Fruit fly (Drosophila melanogaster): ENCODE measurements around the gene CG34140.

The CG34140 gene

dm6 chr3L:223019-223902 lies 39.0 kb upstream of the CG34140 start, which contains the start of the genes pyx and CG33229:
Gene pyx, minus strand, starts transcription at chr3L:223069.
Gene CG33229, plus strand, starts transcription at chr3L:223852.
- peak; percentile 73 for TF ChIP-seq dmrt93B (GFP tag; optimal IDR thresholded peaks at IDR 0.05)
- TF ChIP-seq dsf (GFP tag; optimal IDR thresholded peaks at IDR 0.05; ENCODE audit: borderline replicate concordance): no peak
- TF ChIP-seq dl (GFP tag; optimal IDR thresholded peaks at IDR 0.05; ENCODE audit: insufficient read depth in 1 of 2, partially characterized antibody in 2 of 2): no peak
- TF ChIP-seq jim (GFP tag; optimal IDR thresholded peaks at IDR 0.05): peak; percentile 17
- no peak for TF ChIP-seq Hr78 (GFP tag; optimal IDR thresholded peaks at IDR 0.05)
- no peak for TF ChIP-seq Abd-B (GFP tag; optimal IDR thresholded peaks at IDR 0.05)
- TF ChIP-seq ey (GFP tag; optimal IDR thresholded peaks at IDR 0.05): peak; percentile 77
- peak; percentile 44 for TF ChIP-seq sage (GFP tag; optimal IDR thresholded peaks at IDR 0.05)
- peak; percentile 53 for TF ChIP-seq psq (GFP tag; optimal IDR thresholded peaks at IDR 0.05)
- no peak for TF ChIP-seq GATAd (GFP tag; optimal IDR thresholded peaks at IDR 0.05)
- peak; percentile 67 for TF ChIP-seq CG9705 (GFP tag; optimal IDR thresholded peaks at IDR 0.05)
- peak; percentile 85 for TF ChIP-seq HLH106 (tag; optimal IDR thresholded peaks at IDR 0.05)
- TF ChIP-seq brk (GFP tag; optimal IDR thresholded peaks at IDR 0.05): no peak
- TF ChIP-seq N (GFP tag; optimal IDR thresholded peaks at IDR 0.05): no peak
- TF ChIP-seq Dif (GFP tag; optimal IDR thresholded peaks at IDR 0.05; ENCODE audit: partially characterized antibody): no peak
- TF ChIP-seq pan (optimal IDR thresholded peaks at IDR 0.05): no peak
- TF ChIP-seq CG32264 (GFP tag; optimal IDR thresholded peaks at IDR 0.05): no peak
- peak; percentile 37 for TF ChIP-seq woc (GFP tag; optimal IDR thresholded peaks at IDR 0.05)
- TF ChIP-seq tai (GFP tag; optimal IDR thresholded peaks at IDR 0.05): no peak
- TF ChIP-seq Mio (GFP tag; optimal IDR thresholded peaks at IDR 0.05): no peak
- peak; percentile 4 for TF ChIP-seq Hnf4 (GFP tag; optimal IDR thresholded peaks at IDR 0.05)
- peak; percentile 3 for TF ChIP-seq Rel (GFP tag; optimal IDR thresholded peaks at IDR 0.05)
- no peak for TF ChIP-seq Rel (tag; optimal IDR thresholded peaks at IDR 0.05)
- TF ChIP-seq OdsH (GFP tag; optimal IDR thresholded peaks at IDR 0.05): peak; percentile 60
- no peak for TF ChIP-seq Myc (optimal IDR thresholded peaks at IDR 0.05)
- TF ChIP-seq Hr83 (GFP tag; optimal IDR thresholded peaks at IDR 0.05; ENCODE audit: poor library complexity, severe bottlenecking): peak; percentile 63
- TF ChIP-seq CrebA (GFP tag; optimal IDR thresholded peaks at IDR 0.05; ENCODE audit: borderline replicate concordance): no peak
- TF ChIP-seq fru (GFP tag; optimal IDR thresholded peaks at IDR 0.05): peak; percentile 74
- peak; percentile 73 for TF ChIP-seq h (GFP tag; optimal IDR thresholded peaks at IDR 0.05)
- no peak for TF ChIP-seq Dfd (GFP tag; optimal IDR thresholded peaks at IDR 0.05)
- TF ChIP-seq Jra (GFP tag; optimal IDR thresholded peaks at IDR 0.05): no peak
- no peak for TF ChIP-seq lola (GFP tag; optimal IDR thresholded peaks at IDR 0.05)
- TF ChIP-seq foxo (GFP tag; optimal IDR thresholded peaks at IDR 0.05): peak in 1 of 2 experiments; percentile 81
- peak; percentile 61 for TF ChIP-seq Sp1 (GFP tag; optimal IDR thresholded peaks at IDR 0.05)
- TF ChIP-seq br (GFP tag; optimal IDR thresholded peaks at IDR 0.05): peak; percentile 68
- TF ChIP-seq Vsx2 (GFP tag; optimal IDR thresholded peaks at IDR 0.05; ENCODE audit: partially characterized antibody): no peak
- TF ChIP-seq sv (GFP tag; optimal IDR thresholded peaks at IDR 0.05): peak; percentile 82
- no peak for TF ChIP-seq usp (GFP tag; optimal IDR thresholded peaks at IDR 0.05)
- TF ChIP-seq rgr (GFP tag; optimal IDR thresholded peaks at IDR 0.05): peak; percentile 58

DNA sequence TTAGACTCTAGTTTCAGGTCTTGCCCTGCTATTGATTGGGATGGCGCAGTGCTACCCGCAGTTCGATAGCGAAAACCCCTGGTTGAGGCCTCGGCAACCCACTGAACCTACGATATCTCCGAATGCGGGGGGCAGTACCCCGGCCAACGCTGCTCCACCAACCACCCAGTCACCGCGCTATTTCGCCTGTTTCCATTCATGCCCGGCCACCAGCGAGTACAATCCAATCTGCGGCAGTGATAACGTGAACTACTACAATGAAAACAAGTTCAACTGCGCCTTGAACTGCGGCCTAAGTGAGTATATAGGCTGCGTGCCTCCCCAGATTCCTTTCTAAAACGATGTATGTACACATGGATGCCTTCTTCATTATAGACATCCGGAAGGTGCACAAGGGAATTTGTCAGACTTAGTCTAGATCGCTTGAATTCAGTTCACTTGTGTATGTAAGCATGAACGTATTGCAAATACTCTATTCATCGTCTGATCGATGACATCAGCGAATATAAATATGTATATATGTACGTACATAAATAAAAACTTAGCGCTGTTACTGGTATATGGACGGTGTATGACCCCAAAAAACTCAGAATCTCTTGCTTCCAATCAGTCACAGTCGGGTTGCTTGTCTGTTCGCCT lies 33.4 kb upstream of the CG34140 start, which contains the start of gene CG13877:
Gene CG13877 (plus strand): TSS at position 589 of the 639 bp plus-strand sequence.
- TF ChIP-seq tai (GFP tag; optimal IDR thresholded peaks at IDR 0.05): no peak
- no peak for TF ChIP-seq h (GFP tag; optimal IDR thresholded peaks at IDR 0.05)
- TF ChIP-seq Dfd (GFP tag; optimal IDR thresholded peaks at IDR 0.05): no peak
- no peak for TF ChIP-seq OdsH (GFP tag; optimal IDR thresholded peaks at IDR 0.05)
- no peak for TF ChIP-seq sage (GFP tag; optimal IDR thresholded peaks at IDR 0.05)
- no peak for TF ChIP-seq HLH106 (tag; optimal IDR thresholded peaks at IDR 0.05)
- no peak for TF ChIP-seq br (GFP tag; optimal IDR thresholded peaks at IDR 0.05)
- no peak for TF ChIP-seq dl (GFP tag; optimal IDR thresholded peaks at IDR 0.05; ENCODE audit: insufficient read depth in 1 of 2, partially characterized antibody in 2 of 2)
- TF ChIP-seq dmrt93B (GFP tag; optimal IDR thresholded peaks at IDR 0.05): no peak
- TF ChIP-seq Dif (GFP tag; optimal IDR thresholded peaks at IDR 0.05; ENCODE audit: partially characterized antibody): no peak
- TF ChIP-seq GATAd (GFP tag; optimal IDR thresholded peaks at IDR 0.05): no peak
- TF ChIP-seq sv (GFP tag; optimal IDR thresholded peaks at IDR 0.05): no peak
- no peak for TF ChIP-seq CrebA (GFP tag; optimal IDR thresholded peaks at IDR 0.05; ENCODE audit: borderline replicate concordance)
- no peak for TF ChIP-seq Hr78 (GFP tag; optimal IDR thresholded peaks at IDR 0.05)
- no peak for TF ChIP-seq rgr (GFP tag; optimal IDR thresholded peaks at IDR 0.05)
